Fruit fly (Drosophila melanogaster) whole organism, embryonic: ENCODE data around the gene eEF1alpha2.

ENCODE experiments used
- Asciz ChIP-seq: fragments of 200-800 bp; sonication (Bioruptor generic); optimal IDR thresholded peaks from 2 replicates; lab custom pipeline; 2017; ENCODE audit warnings: missing biosample characterization, mild to moderate bottlenecking, missing genetic modification characterization, missing genetic modification reagents
- Atf-2 ChIP-seq: fragments of 200-800 bp; sonication (Bioruptor generic); optimal IDR thresholded peaks from 2 replicates; lab custom pipeline; 2016; ENCODE audit warnings: missing biosample characterization, missing genetic modification characterization
- CG10209 ChIP-seq: fragments of 200-800 bp; sonication (Bioruptor generic); optimal IDR thresholded peaks from 3 replicates; lab custom pipeline; 2017; ENCODE audit warnings: missing biosample characterization, mild to moderate bottlenecking, missing genetic modification characterization, missing genetic modification reagents
- CG10462 ChIP-seq: fragments of 200-800 bp; sonication (Bioruptor generic); optimal IDR thresholded peaks from 2 replicates; lab custom pipeline; 2016; ENCODE audit warnings: missing biosample characterization, missing genetic modification characterization
- CG10565 ChIP-seq: fragments of 200-800 bp; sonication (Bioruptor generic); optimal IDR thresholded peaks from 3 replicates; lab custom pipeline; 2016; ENCODE audit warnings: missing biosample characterization, mild to moderate bottlenecking, missing genetic modification characterization
- CG11504 ChIP-seq: fragments of 200-800 bp; sonication (Bioruptor generic); optimal IDR thresholded peaks from 3 replicates; lab custom pipeline; 2019; ENCODE audit warnings: missing biosample characterization, mild to moderate bottlenecking, missing genetic modification characterization, moderate library complexity
- CG15514 ChIP-seq: fragments of 200-800 bp; sonication (Bioruptor generic); optimal IDR thresholded peaks from 3 replicates; lab custom pipeline; 2017; ENCODE audit warnings: missing biosample characterization, missing genetic modification characterization, mild to moderate bottlenecking, moderate library complexity, missing genetic modification reagents
- CG1647 ChIP-seq: fragments of 200-800 bp; sonication (Bioruptor generic); optimal IDR thresholded peaks from 3 replicates; lab custom pipeline; 2016; ENCODE audit warnings: missing biosample characterization, missing genetic modification characterization
- CG16813 ChIP-seq: fragments of 200-800 bp; sonication (Bioruptor generic); IDR thresholded peaks from 3 replicates; pipeline ENCODE4 v1.3.6; 2022; ENCODE audit warnings: missing biosample characterization, missing genetic modification characterization; ENCODE audit not compliant: partially characterized antibody
- CG16863 ChIP-seq: fragments of 200-800 bp; sonication (Bioruptor generic); optimal IDR thresholded peaks from 3 replicates; lab custom pipeline; 2016; ENCODE audit warnings: missing biosample characterization, missing genetic modification characterization
- CG17568 ChIP-seq: fragments of 200-800 bp; sonication (Bioruptor generic); optimal IDR thresholded peaks from 2 replicates; lab custom pipeline; 2018; ENCODE audit warnings: missing biosample characterization, mild to moderate bottlenecking, missing genetic modification characterization, moderate library complexity
- CG17802 ChIP-seq: fragments of 200-800 bp; sonication (Bioruptor generic); optimal IDR thresholded peaks from 2 replicates; lab custom pipeline; 2018; ENCODE audit warnings: missing biosample characterization, mild to moderate bottlenecking, missing genetic modification characterization, moderate library complexity
- CG18599 ChIP-seq: fragments of 200-800 bp; sonication (Bioruptor generic); optimal IDR thresholded peaks from 3 replicates; lab custom pipeline; 2017; ENCODE audit warnings: missing biosample characterization, missing genetic modification characterization, mild to moderate bottlenecking, moderate library complexity, missing genetic modification reagents
- CG31388 ChIP-seq: fragments of 200-800 bp; sonication (Bioruptor generic); optimal IDR thresholded peaks from 2 replicates; lab custom pipeline; 2016; ENCODE audit warnings: missing biosample characterization, missing genetic modification characterization
- CG3163 ChIP-seq: fragments of 200-800 bp; sonication (Bioruptor generic); optimal IDR thresholded peaks from 3 replicates; lab custom pipeline; 2016; ENCODE audit warnings: missing biosample characterization, missing genetic modification characterization
- CG3281 ChIP-seq: fragments of 200-800 bp; sonication (Bioruptor generic); optimal IDR thresholded peaks from 3 replicates; lab custom pipeline; 2017; ENCODE audit warnings: missing biosample characterization, mild to moderate bottlenecking, missing genetic modification characterization
- CG33213 ChIP-seq: fragments of 200-800 bp; sonication (Bioruptor generic); optimal IDR thresholded peaks from 3 replicates; lab custom pipeline; 2016; ENCODE audit warnings: missing biosample characterization, missing genetic modification characterization
- CG6813 ChIP-seq: fragments of 200-800 bp; sonication (Bioruptor generic); optimal IDR thresholded peaks from 2 replicates; lab custom pipeline; 2017; ENCODE audit warnings: missing biosample characterization, missing genetic modification characterization, mild to moderate bottlenecking, moderate library complexity, missing genetic modification reagents
- CG7372 ChIP-seq: fragments of 200-800 bp; sonication (Bioruptor generic); IDR thresholded peaks from 2 replicates; pipeline ENCODE4 v1.3.6; 2022; ENCODE audit warnings: missing biosample characterization, missing genetic modification characterization
- CG8089 ChIP-seq: fragments of 200-800 bp; sonication (Bioruptor generic); optimal IDR thresholded peaks from 3 replicates; lab custom pipeline; 2016; ENCODE audit warnings: missing biosample characterization, missing genetic modification characterization
- D19A ChIP-seq: fragments of 200-800 bp; optimal IDR thresholded peaks from 3 replicates; lab custom pipeline; 2019; ENCODE audit warnings: missing biosample characterization, mild to moderate bottlenecking, missing genetic modification characterization, moderate library complexity
- Dip3 ChIP-seq: fragments of 200-800 bp; sonication (Bioruptor generic); optimal IDR thresholded peaks from 3 replicates; lab custom pipeline; 2016; ENCODE audit warnings: missing biosample characterization, missing genetic modification characterization
- Dp ChIP-seq: fragments of 200-800 bp; sonication (Bioruptor generic); optimal IDR thresholded peaks from 2 replicates; lab custom pipeline; 2018; ENCODE audit warnings: missing biosample characterization, mild to moderate bottlenecking, missing genetic modification characterization, moderate library complexity
- ERR ChIP-seq: fragments of 200-800 bp; sonication (Bioruptor generic); optimal IDR thresholded peaks from 2 replicates; lab custom pipeline; 2016; ENCODE audit warnings: missing biosample characterization, missing genetic modification characterization
- Gsc ChIP-seq: fragments of 200-800 bp; sonication (Bioruptor generic); IDR thresholded peaks from 2 replicates; pipeline ENCODE4 v1.3.6; 2022; ENCODE audit warnings: missing biosample characterization, missing genetic modification characterization
- H15 ChIP-seq: fragments of 200-800 bp; sonication (Bioruptor generic); IDR thresholded peaks from 3 replicates; pipeline ENCODE4 v1.3.6; 2022; ENCODE audit warnings: missing biosample characterization, missing genetic modification characterization
- H2.0 ChIP-seq: fragments of 200-800 bp; sonication (Bioruptor generic); IDR thresholded peaks from 2 replicates; pipeline ENCODE4 v1.3.6; 2022; ENCODE audit warnings: missing biosample characterization, missing genetic modification characterization
- HHEX ChIP-seq: fragments of 200-800 bp; sonication (Bioruptor generic); optimal IDR thresholded peaks from 3 replicates; lab custom pipeline; 2017; ENCODE audit warnings: missing biosample characterization, mild to moderate bottlenecking, missing genetic modification characterization, missing genetic modification reagents
- Hand ChIP-seq: fragments of 200-800 bp; sonication (Bioruptor generic); optimal IDR thresholded peaks from 2 replicates; lab custom pipeline; 2017; ENCODE audit warnings: mild to moderate bottlenecking, missing biosample characterization, missing genetic modification reagents, missing genetic modification characterization
- Hmx ChIP-seq: fragments of 200-800 bp; sonication (Bioruptor generic); optimal IDR thresholded peaks from 2 replicates; lab custom pipeline; 2016; ENCODE audit warnings: missing biosample characterization, missing genetic modification characterization
- Lhr ChIP-seq: fragments of 200-800 bp; sonication (Bioruptor generic); optimal IDR thresholded peaks from 3 replicates; lab custom pipeline; 2017; ENCODE audit warnings: mild to moderate bottlenecking, missing biosample characterization, missing genetic modification reagents, missing genetic modification characterization
- MTF-1 ChIP-seq: fragments of 200-800 bp; sonication (Bioruptor generic); optimal IDR thresholded peaks from 2 replicates; lab custom pipeline; 2018; ENCODE audit warnings: missing biosample characterization, mild to moderate bottlenecking, missing genetic modification characterization, borderline replicate concordance
- Optix ChIP-seq: fragments of 200-800 bp; sonication (Bioruptor generic); IDR thresholded peaks from 3 replicates; pipeline ENCODE4 v1.3.6; 2022; ENCODE audit warnings: missing biosample characterization, missing genetic modification characterization
- Pdp1 ChIP-seq, 2 experiments: fragments of 200-800 bp; sonication (Bioruptor generic); optimal IDR thresholded peaks; 3 replicates each; lab custom pipeline; 2016; ENCODE audit warnings: missing biosample characterization in 2 of 2, missing genetic modification characterization in 2 of 2, mild to moderate bottlenecking in 1 of 2, moderate library complexity in 1 of 2
- Scr ChIP-seq: fragments of 200-800 bp; sonication (Bioruptor generic); IDR thresholded peaks from 2 replicates; pipeline ENCODE4 v1.3.6; 2022; ENCODE audit warnings: missing biosample characterization, missing genetic modification characterization; ENCODE audit not compliant: partially characterized antibody
- Tbp ChIP-seq: fragments of >200 bp; optimal IDR thresholded peaks from 2 replicates; lab custom pipeline; 2018; ENCODE audit warnings: missing biosample characterization, missing genetic modification characterization
- aop ChIP-seq: fragments of 200-800 bp; sonication (Bioruptor generic); IDR thresholded peaks from 2 replicates; pipeline ENCODE4 v1.3.6; 2022; ENCODE audit warnings: missing biosample characterization, missing genetic modification characterization
- bcd ChIP-seq: fragments of 200-800 bp; sonication (Bioruptor generic); optimal IDR thresholded peaks from 2 replicates; lab custom pipeline; 2017; ENCODE audit warnings: missing biosample characterization, mild to moderate bottlenecking, missing genetic modification characterization
- btn ChIP-seq: fragments of 200-800 bp; sonication (Bioruptor generic); optimal IDR thresholded peaks from 2 replicates; lab custom pipeline; 2016; ENCODE audit warnings: missing biosample characterization, missing genetic modification characterization
- chn ChIP-seq: fragments of 200-800 bp; sonication (Bioruptor generic); optimal IDR thresholded peaks from 2 replicates; lab custom pipeline; 2016; ENCODE audit warnings: missing biosample characterization, missing genetic modification characterization
- ci ChIP-seq: fragments of 200-800 bp; sonication (Bioruptor generic); IDR thresholded peaks from 3 replicates; pipeline ENCODE4 v1.3.6; 2022; ENCODE audit warnings: missing biosample characterization, missing genetic modification characterization
- cwo ChIP-seq: fragments of 200-800 bp; sonication (Bioruptor generic); optimal IDR thresholded peaks from 3 replicates; lab custom pipeline; 2017; ENCODE audit warnings: missing biosample characterization, missing genetic modification characterization, mild to moderate bottlenecking, moderate library complexity, missing genetic modification reagents
- dmrt99B ChIP-seq: fragments of 200-800 bp; sonication (Bioruptor generic); optimal IDR thresholded peaks from 2 replicates; lab custom pipeline; 2018; ENCODE audit warnings: missing biosample characterization, mild to moderate bottlenecking, missing genetic modification characterization, moderate library complexity
- fd96Cb ChIP-seq: fragments of 200-800 bp; sonication (Bioruptor generic); optimal IDR thresholded peaks from 2 replicates; lab custom pipeline; 2018; ENCODE audit warnings: missing biosample characterization, mild to moderate bottlenecking, missing genetic modification characterization, moderate library complexity
- gsb-n ChIP-seq: fragments of 200-800 bp; sonication (Bioruptor generic); optimal IDR thresholded peaks from 3 replicates; lab custom pipeline; 2018; ENCODE audit warnings: missing biosample characterization, mild to moderate bottlenecking, missing genetic modification characterization
- odd ChIP-seq: fragments of 200-800 bp; sonication (Bioruptor generic); optimal IDR thresholded peaks from 2 replicates; lab custom pipeline; 2017; ENCODE audit warnings: missing biosample characterization, mild to moderate bottlenecking, missing genetic modification characterization
- peb ChIP-seq: fragments of 200-800 bp; sonication (Bioruptor generic); IDR thresholded peaks from 2 replicates; pipeline ENCODE4 v1.3.6; 2022; ENCODE audit warnings: missing biosample characterization, missing genetic modification characterization
- sd ChIP-seq: fragments of 200-800 bp; sonication (Bioruptor generic); optimal IDR thresholded peaks from 3 replicates; lab custom pipeline; 2018; ENCODE audit warnings: missing biosample characterization, mild to moderate bottlenecking, missing genetic modification characterization, moderate library complexity
- stwl ChIP-seq: fragments of 200-800 bp; sonication (Bioruptor generic); optimal IDR thresholded peaks from 3 replicates; lab custom pipeline; 2018; ENCODE audit warnings: missing biosample characterization, mild to moderate bottlenecking, missing genetic modification characterization, moderate library complexity
- sug ChIP-seq: fragments of 200-800 bp; optimal IDR thresholded peaks from 2 replicates; lab custom pipeline; 2019; ENCODE audit warnings: missing biosample characterization, mild to moderate bottlenecking, missing genetic modification characterization, moderate library complexity
- tx ChIP-seq: fragments of 200-800 bp; sonication (Bioruptor generic); optimal IDR thresholded peaks from 2 replicates; lab custom pipeline; 2016; ENCODE audit warnings: missing biosample characterization, missing genetic modification characterization

Gene eEF1alpha2

dm6 chr3R:31715713-31716024 is 22.6 kb upstream of the eEF1alpha2 start (continued):
- no peak for TF ChIP-seq CG15514 (GFP tag; lab: Kevin White, UChicago)
- no peak for TF ChIP-seq CG33213 (GFP tag; lab: Kevin White, UChicago)
- TF ChIP-seq CG10462 (GFP tag; lab: Kevin White, UChicago) = no peak
- TF ChIP-seq tx (GFP tag; lab: Kevin White, UChicago) = no peak
- TF ChIP-seq CG18599 = no peak
- no peak for TF ChIP-seq CG16863 (GFP tag; lab: Kevin White, UChicago)
- no peak for TF ChIP-seq Scr
- no peak for TF ChIP-seq ERR (GFP tag; lab: Kevin White, UChicago)
- 0 out of 3 replicates have a peak, but pooled peaks have one; percentile 29 for TF ChIP-seq ci (GFP tag; lab: Robert Waterston, UW)
- TF ChIP-seq Dip3 (GFP tag; lab: Kevin White, UChicago) = no peak
- TF ChIP-seq CG16813 = no peak
- TF ChIP-seq Gsc = no peak
- no peak for TF ChIP-seq CG17568 (GFP tag; lab: Kevin White, UChicago)
- no peak for TF ChIP-seq H15 (GFP tag; lab: Robert Waterston, UW)
- no peak for TF ChIP-seq CG1647 (GFP tag; lab: Kevin White, UChicago)
- no peak for TF ChIP-seq CG8089 (GFP tag; lab: Kevin White, UChicago)
- no peak for TF ChIP-seq CG17802 (tag; lab: Kevin White, UChicago)
- no peak for TF ChIP-seq CG31388
- TF ChIP-seq Atf-2 = no peak
- no peak for TF ChIP-seq aop (GFP tag; lab: Robert Waterston, UW)
- TF ChIP-seq Dp (GFP tag; lab: Kevin White, UChicago) = no peak
- peak; percentile 4 for TF ChIP-seq Asciz (GFP tag; lab: Kevin White, UChicago)
- no peak for TF ChIP-seq D19A
- peak; percentile 60 for TF ChIP-seq CG11504 (tag; lab: Kevin White, UChicago)
- peak; percentile 10 for TF ChIP-seq HHEX (GFP tag; lab: Kevin White, UChicago)
- no peak for TF ChIP-seq odd
- no peak for TF ChIP-seq Tbp
- no peak for TF ChIP-seq Hmx (GFP tag; lab: Kevin White, UChicago)
- no peak for TF ChIP-seq Optix (GFP tag; lab: Robert Waterston, UW)
- no peak for TF ChIP-seq btn (GFP tag; lab: Kevin White, UChicago)
- no peak for TF ChIP-seq H2.0 (GFP tag; lab: Robert Waterston, UW)
- 0 out of 2 replicates have a peak, but pooled peaks have one; percentile 14 for TF ChIP-seq CG7372 (GFP tag; lab: Robert Waterston, UW)
- TF ChIP-seq Hand (GFP tag; lab: Kevin White, UChicago) = no peak
- TF ChIP-seq CG3281 (GFP tag; lab: Kevin White, UChicago) = peak; percentile 1
- no peak for TF ChIP-seq CG10209 (GFP tag; lab: Kevin White, UChicago)
- peak in 1 of 2 experiments; percentile 1 for TF ChIP-seq Pdp1 (GFP tag; optimal IDR thresholded peaks at IDR 0.05; lab: Kevin White, UChicago)
- TF ChIP-seq CG10565 = no peak
- no peak for TF ChIP-seq peb (GFP tag; lab: Robert Waterston, UW)
- no peak for TF ChIP-seq fd96Cb (tag; lab: Kevin White, UChicago)
- TF ChIP-seq MTF-1 (GFP tag; lab: Kevin White, UChicago) = peak; percentile 3
- TF ChIP-seq CG3163 (GFP tag; lab: Kevin White, UChicago) = peak; percentile 76
- TF ChIP-seq dmrt99B (tag; lab: Kevin White, UChicago) = no peak
- no peak for TF ChIP-seq chn (GFP tag; lab: Kevin White, UChicago)
- TF ChIP-seq cwo (GFP tag; lab: Kevin White, UChicago) = peak; percentile 19
- no peak for TF ChIP-seq CG6813 (GFP tag; lab: Kevin White, UChicago)
- TF ChIP-seq sug (tag; lab: Kevin White, UChicago) = peak; percentile 33
- TF ChIP-seq bcd = no peak
- TF ChIP-seq gsb-n = no peak
- no peak for TF ChIP-seq Lhr
- TF ChIP-seq sd (tag; lab: Kevin White, UChicago) = no peak
- TF ChIP-seq stwl (tag; lab: Kevin White, UChicago) = no peak
